Worm (Caenorhabditis elegans): ENCODE results near the gene coa-4.
A peak's percentile ranks its signal among the peaks of the same experiment; 100 is the strongest.
"Not testable (repeated sequence)": the region's sequence is repeated elsewhere in the genome, so short reads cannot be mapped to it uniquely, and the experiment has no call there.

The coa-4 gene

ce11 chrIV:9299145-9299544, 36.3 kb downstream of the coa-4 start, which contains the start of gene F49C12.2:
TSS of gene F49C12.2 (minus strand) at chrIV:9299245.
- TF ChIP-seq dmd-9 (GFP tag; IDR thresholded peaks at IDR 0.05) = no peak
- no peak for TF ChIP-seq ZK546.5 (tag; optimal IDR thresholded peaks at IDR 0.05)
- TF ChIP-seq spr-3 (GFP tag; optimal IDR thresholded peaks at IDR 0.05) = no peak
- no peak for TF ChIP-seq zag-1 (tag; optimal IDR thresholded peaks at IDR 0.05)
- no peak for TF ChIP-seq nhr-6 (tag; optimal IDR thresholded peaks at IDR 0.05)
- no peak for TF ChIP-seq egl-27 (tag; optimal IDR thresholded peaks at IDR 0.05)
- no peak for TF ChIP-seq tag-97 (GFP tag; IDR thresholded peaks at IDR 0.05)
- TF ChIP-seq pqm-1 (tag; optimal IDR thresholded peaks at IDR 0.05) = no peak
- TF ChIP-seq madf-9 (GFP tag; conservative IDR thresholded peaks at IDR 0.05) = no peak
- TF ChIP-seq lin-13 (GFP tag; optimal IDR thresholded peaks at IDR 0.05) = no peak
- no peak for TF ChIP-seq R02D3.7 (tag; optimal IDR thresholded peaks at IDR 0.05)
- no peak for TF ChIP-seq daf-12 (tag; optimal IDR thresholded peaks at IDR 0.05)
- no peak for TF ChIP-seq cey-2 (tag; optimal IDR thresholded peaks at IDR 0.05; ENCODE audit: borderline replicate concordance, insufficient read depth)
- TF ChIP-seq duxl-1 (tag; optimal IDR thresholded peaks at IDR 0.05; ENCODE audit: poor library complexity) = no peak
- no peak for TF ChIP-seq lin-39 (tag; optimal IDR thresholded peaks at IDR 0.05)
- no peak for TF ChIP-seq ces-1 (GFP tag; optimal IDR thresholded peaks at IDR 0.05)
- TF ChIP-seq zip-11 (GFP tag; IDR thresholded peaks at IDR 0.05) = no peak
- TF ChIP-seq nhr-25 (tag; optimal IDR thresholded peaks at IDR 0.05; ENCODE audit: borderline replicate concordance, insufficient read depth) = no peak

- peak; percentile 51 for TF ChIP-seq aha-1 (tag)
- TF ChIP-seq lir-3 (tag; optimal IDR thresholded peaks at IDR 0.05) = no peak
- TF ChIP-seq unc-62 (GFP tag; optimal IDR thresholded peaks at IDR 0.05 in 1 of 2) = peak in 1 of 2 experiments; percentile 65
- TF ChIP-seq unc-62 (tag; optimal IDR thresholded peaks at IDR 0.05) = no peak
Observed at ce11 chrIV:9296285-9296684, 39.1 kb downstream of the coa-4 start, which contains the start of gene F49C12.1. TSS of gene F49C12.1 (minus strand) at chrIV:9296354.

- TF ChIP-seq fos-1 (tag; optimal IDR thresholded peaks at IDR 0.05); sdz-12 (GFP tag; optimal IDR thresholded peaks at IDR 0.05); T20F7.1 (GFP tag; optimal IDR thresholded peaks at IDR 0.05): not testable (repeated sequence)
Observed at ce11 chrIV:9293825-9294224, 41.6 kb downstream of the coa-4 start, which contains the start of gene nhr-264. TSS of gene nhr-264 (minus strand) at chrIV:9293925.

- no peak for TF ChIP-seq tra-1 (GFP tag; IDR thresholded peaks at IDR 0.05)
- TF ChIP-seq ZK337.2 (GFP tag; IDR thresholded peaks at IDR 0.05) = no peak
- TF ChIP-seq lin-15B (tag; optimal IDR thresholded peaks at IDR 0.05) = no peak
- no peak for TF ChIP-seq mxl-3 (GFP tag; optimal IDR thresholded peaks at IDR 0.05)
- no peak for TF ChIP-seq hlh-30 (tag; optimal IDR thresholded peaks at IDR 0.05; ENCODE audit: insufficient read depth)
- TF ChIP-seq mdl-1 (tag; optimal IDR thresholded peaks at IDR 0.05) = no peak
- TF ChIP-seq egl-27 (tag; optimal IDR thresholded peaks at IDR 0.05) = no peak
- TF ChIP-seq nhr-237 (tag; optimal IDR thresholded peaks at IDR 0.05) = no peak
- no peak for TF ChIP-seq aha-1 (tag)
- TF ChIP-seq nhr-48 (tag; optimal IDR thresholded peaks at IDR 0.05) = no peak
- TF ChIP-seq egl-43 (GFP tag; IDR thresholded peaks at IDR 0.05) = no peak
- no peak for TF ChIP-seq zag-1 (tag; optimal IDR thresholded peaks at IDR 0.05)
- TF ChIP-seq zip-2 (tag; optimal IDR thresholded peaks at IDR 0.05) = no peak
- no peak for TF ChIP-seq hlh-11 (tag; optimal IDR thresholded peaks at IDR 0.05)
- no peak for TF ChIP-seq skn-1 (tag; optimal IDR thresholded peaks at IDR 0.05)
- no peak for TF ChIP-seq daf-12 (tag; optimal IDR thresholded peaks at IDR 0.05)
- TF ChIP-seq nhr-76 (tag; optimal IDR thresholded peaks at IDR 0.05) = no peak
Observed at ce11 chrIV:9289635-9290034, 45.8 kb downstream of the coa-4 start.

All from whole organism, L4 larva.